Worm (Caenorhabditis elegans) whole organism, L3 larva: ENCODE data around the gene C09F5.3.

Experiments
- R02D3.7 ChIP-seq: fragments of 150-350 bp; optimal IDR thresholded peaks from 2 replicates; lab custom pipeline; 2014; ENCODE audit warnings: missing biosample characterization, missing genetic modification characterization
- ZK546.5 ChIP-seq: sonication (generic microtip); optimal IDR thresholded peaks from 2 replicates; lab custom pipeline; 2017; ENCODE audit warnings: missing biosample characterization, missing genetic modification characterization
- ceh-28 ChIP-seq: fragments of 150-350 bp; optimal IDR thresholded peaks from 2 replicates; lab custom pipeline; 2014; ENCODE audit warnings: missing biosample characterization, missing genetic modification reagents, missing genetic modification characterization
- ceh-9 ChIP-seq: sonication (generic microtip); optimal IDR thresholded peaks from 2 replicates; lab custom pipeline; 2018; ENCODE audit warnings: missing biosample characterization, missing genetic modification characterization
- daf-12 ChIP-seq: fragments of 150-350 bp; optimal IDR thresholded peaks from 2 replicates; lab custom pipeline; 2014; ENCODE audit warnings: missing biosample characterization, missing genetic modification reagents, missing genetic modification characterization
- egl-27 ChIP-seq: sonication (generic microtip); optimal IDR thresholded peaks from 4 replicates; lab custom pipeline; 2017; ENCODE audit warnings: missing biosample characterization, missing genetic modification reagents, missing genetic modification characterization
- elt-1 ChIP-seq: fragments of 150-350 bp; optimal IDR thresholded peaks from 2 replicates; lab custom pipeline; 2014; ENCODE audit warnings: missing biosample characterization, missing genetic modification characterization
- elt-2 ChIP-seq: sonication (generic microtip); optimal IDR thresholded peaks from 2 replicates; lab custom pipeline; 2016; ENCODE audit warnings: missing genetic modification reagents, mild to moderate bottlenecking, missing genetic modification characterization, missing compliant biosample characterization
- fkh-10 ChIP-seq: sonication (generic microtip); optimal IDR thresholded peaks from 2 replicates; lab custom pipeline; 2017; ENCODE audit warnings: missing biosample characterization, missing genetic modification reagents, missing genetic modification characterization
- fos-1 ChIP-seq: fragments of 150-350 bp; optimal IDR thresholded peaks from 2 replicates; lab custom pipeline; 2014; ENCODE audit warnings: missing biosample characterization, missing genetic modification characterization
- hmg-11 ChIP-seq: sonication (generic microtip); optimal IDR thresholded peaks from 2 replicates; lab custom pipeline; 2016; ENCODE audit warnings: missing genetic modification characterization, missing compliant biosample characterization
- jun-1 ChIP-seq: fragments of 150-350 bp; optimal IDR thresholded peaks from 2 replicates; lab custom pipeline; 2014; ENCODE audit warnings: missing biosample characterization, missing genetic modification reagents, missing genetic modification characterization
- lin-39 ChIP-seq: fragments of 150-350 bp; optimal IDR thresholded peaks from 2 replicates; lab custom pipeline; 2018; ENCODE audit warnings: missing biosample characterization, missing genetic modification reagents, missing genetic modification characterization
- lsy-12 ChIP-seq: sonication (generic microtip); optimal IDR thresholded peaks from 2 replicates; lab custom pipeline; 2016; ENCODE audit warnings: mild to moderate bottlenecking, missing genetic modification characterization, missing compliant biosample characterization
- nfya-1 ChIP-seq: sonication (generic microtip); optimal IDR thresholded peaks from 2 replicates; lab custom pipeline; 2017; ENCODE audit warnings: missing genetic modification characterization, mild to moderate bottlenecking, missing compliant biosample characterization, antibody characterized with exemption, moderate library complexity; ENCODE audit not compliant: insufficient read depth
- nhr-12 ChIP-seq: fragments of 150-350 bp; optimal IDR thresholded peaks from 2 replicates; lab custom pipeline; 2014; ENCODE audit warnings: missing biosample characterization, missing genetic modification characterization
- nhr-23 ChIP-seq: fragments of 150-350 bp; optimal IDR thresholded peaks from 2 replicates; lab custom pipeline; 2014; ENCODE audit warnings: missing biosample characterization, missing genetic modification reagents, missing genetic modification characterization
- nhr-25 ChIP-seq: sonication (generic microtip); optimal IDR thresholded peaks from 2 replicates; lab custom pipeline; 2017; ENCODE audit warnings: missing biosample characterization, missing genetic modification characterization
- nhr-28 ChIP-seq: fragments of 150-350 bp; optimal IDR thresholded peaks from 2 replicates; lab custom pipeline; 2014; ENCODE audit warnings: missing biosample characterization, missing genetic modification characterization
- nhr-43 ChIP-seq: sonication (generic microtip); optimal IDR thresholded peaks from 2 replicates; lab custom pipeline; 2016; ENCODE audit warnings: mild to moderate bottlenecking, missing genetic modification characterization, missing compliant biosample characterization; ENCODE audit not compliant: poor library complexity, severe bottlenecking
- nhr-67 ChIP-seq: fragments of 150-350 bp; optimal IDR thresholded peaks from 2 replicates; lab custom pipeline; 2014; ENCODE audit warnings: missing biosample characterization, missing genetic modification characterization
- nhr-76 ChIP-seq: fragments of 150-350 bp; sonication (generic microtip); optimal IDR thresholded peaks from 5 replicates; lab custom pipeline; 2014; ENCODE audit warnings: missing biosample characterization, missing genetic modification characterization
- pqm-1 ChIP-seq: fragments of 150-350 bp; optimal IDR thresholded peaks from 2 replicates; lab custom pipeline; 2017; ENCODE audit warnings: missing biosample characterization, missing genetic modification characterization, inconsistent platforms
- sea-2 ChIP-seq: fragments of 150-350 bp; sonication (generic microtip); optimal IDR thresholded peaks from 4 replicates; lab custom pipeline; 2014; ENCODE audit warnings: missing biosample characterization, missing genetic modification reagents, missing genetic modification characterization
- snpc-4 ChIP-seq: fragments of 150-350 bp; optimal IDR thresholded peaks from 2 replicates; lab custom pipeline; 2014; ENCODE audit warnings: missing biosample characterization, missing genetic modification characterization
- tbx-2 ChIP-seq: sonication (generic microtip); optimal IDR thresholded peaks from 2 replicates; lab custom pipeline; 2016; ENCODE audit warnings: mild to moderate bottlenecking, missing genetic modification characterization, missing compliant biosample characterization
- unc-39 ChIP-seq: sonication (generic microtip); optimal IDR thresholded peaks from 4 replicates; lab custom pipeline; 2017; ENCODE audit warnings: missing biosample characterization, missing genetic modification characterization
- unc-62 ChIP-seq: fragments of 150-350 bp; sonication (generic microtip); optimal IDR thresholded peaks from 4 replicates; lab custom pipeline; 2014; ENCODE audit warnings: missing biosample characterization, missing genetic modification reagents, missing genetic modification characterization
- zag-1 ChIP-seq: fragments of 150-350 bp; optimal IDR thresholded peaks from 2 replicates; lab custom pipeline; 2014; ENCODE audit warnings: missing biosample characterization, missing genetic modification characterization
- ztf-11 ChIP-seq: fragments of 150-350 bp; optimal IDR thresholded peaks from 2 replicates; lab custom pipeline; 2014; ENCODE audit warnings: missing biosample characterization, missing genetic modification characterization
- ztf-4 ChIP-seq: fragments of 150-350 bp; optimal IDR thresholded peaks from 2 replicates; lab custom pipeline; 2014; ENCODE audit warnings: missing biosample characterization, missing genetic modification characterization

The C09F5.3 gene

DNA sequence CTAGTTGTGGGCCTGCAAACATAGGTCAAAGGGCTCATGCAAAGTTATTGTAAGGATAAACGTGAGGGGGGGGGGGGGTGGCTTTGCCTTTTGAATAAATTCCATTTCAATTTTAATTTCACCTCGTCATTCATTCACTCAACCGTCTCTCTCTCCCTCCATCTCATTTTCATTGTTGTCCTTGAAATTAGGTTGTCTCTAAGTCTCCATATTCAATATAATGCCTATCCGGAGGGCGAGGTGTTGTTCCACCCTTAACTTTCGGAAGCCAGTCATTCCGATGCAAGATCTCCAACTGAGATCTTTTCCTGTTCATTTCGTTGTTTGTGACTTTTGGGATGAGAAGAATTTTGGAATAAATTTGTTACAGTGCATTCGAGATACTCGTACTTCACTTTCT is 7.8 kb downstream of the C09F5.3 start:
- no peak for TF ChIP-seq lsy-12 (tag; lab: Kevin White, UChicago)
- TF ChIP-seq nhr-25 (tag; lab: Kevin White, UChicago), result peak; percentile 57

DNA sequence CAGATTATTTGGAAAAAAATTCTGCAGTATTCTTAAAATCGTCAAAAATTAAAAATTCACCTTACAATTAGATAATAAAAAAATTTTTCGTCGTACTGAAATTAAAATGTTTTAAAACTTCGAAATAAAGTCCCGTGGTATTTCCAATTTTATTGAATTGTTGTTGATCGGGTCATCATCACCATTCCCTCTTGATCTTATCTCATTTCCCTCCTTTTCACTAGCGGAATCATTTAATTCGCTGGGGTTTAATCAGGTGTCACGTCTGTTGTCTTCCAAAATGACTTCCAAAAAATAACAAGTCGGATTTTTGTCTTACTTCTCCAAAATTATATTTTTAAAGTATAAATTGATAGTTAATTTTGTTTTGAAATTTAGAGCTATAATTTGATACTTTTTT is 8.4 kb downstream of the C09F5.3 start:
- TF ChIP-seq nhr-25 (tag; lab: Kevin White, UChicago), result no peak
- no peak for TF ChIP-seq fkh-10
- no peak for TF ChIP-seq nhr-28 (tag; lab: Kevin White, UChicago)
- TF ChIP-seq elt-1 (tag; lab: Kevin White, UChicago), result peak; percentile 56
- TF ChIP-seq, all 47 proteins: peak for 1

DNA sequence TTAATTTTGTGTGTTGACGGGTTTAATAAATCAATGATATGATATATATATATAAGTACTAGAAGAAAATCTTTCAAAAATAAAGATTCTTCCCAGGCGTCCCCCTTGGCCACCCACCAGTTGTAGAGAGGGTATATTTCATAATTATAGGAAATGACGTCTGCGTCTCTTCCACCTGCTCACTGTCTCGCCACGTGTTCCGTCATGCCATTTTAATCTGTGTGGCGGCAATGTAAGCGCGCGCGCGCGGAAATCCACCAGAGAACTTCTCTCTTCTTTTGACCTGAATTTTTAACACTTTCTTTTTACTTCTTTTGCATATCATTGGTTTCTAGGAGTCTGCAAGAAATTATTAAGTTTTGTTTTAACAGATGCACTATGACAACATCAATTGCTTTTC is 10.7 kb downstream of the C09F5.3 start:
- TF ChIP-seq ztf-11 (tag; lab: Kevin White, UChicago) (no peak), nhr-23 (tag; lab: Kevin White, UChicago) (peak; percentile 52), daf-12 (no peak)

DNA sequence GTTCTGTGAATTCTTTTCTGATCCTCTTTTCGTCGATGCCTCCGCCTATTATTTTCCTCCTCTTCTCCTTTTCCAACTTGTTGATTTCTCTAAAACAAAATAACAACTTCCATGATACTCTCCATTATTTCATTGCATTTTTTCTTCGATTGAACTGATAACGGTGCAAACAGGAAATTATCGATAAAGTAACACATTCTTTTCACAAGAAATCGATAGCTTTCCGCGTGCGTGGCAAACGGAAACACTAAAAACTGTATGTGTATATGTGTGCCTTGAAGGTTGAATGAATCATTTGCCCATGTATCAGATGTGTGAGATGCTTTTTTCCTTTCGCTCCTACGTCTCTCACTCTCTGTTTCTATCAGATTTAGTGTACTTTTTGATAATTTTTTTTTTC is 13.5 kb downstream of the C09F5.3 start:
- no peak for TF ChIP-seq unc-62 (GFP tag; lab: Kevin White, UChicago)
- no peak for TF ChIP-seq nhr-43 (tag; lab: Kevin White, UChicago)
- no peak for TF ChIP-seq ZK546.5
- no peak for TF ChIP-seq lsy-12 (tag; lab: Kevin White, UChicago)
- TF ChIP-seq nhr-23 (tag; lab: Kevin White, UChicago), result no peak
- no peak for TF ChIP-seq hmg-11 (tag; lab: Kevin White, UChicago)
- peak; percentile 71 for TF ChIP-seq elt-2
- TF ChIP-seq jun-1, result peak; percentile 54
- TF ChIP-seq pqm-1 (tag; lab: Kevin White, UChicago), result peak; percentile 76
- no peak for TF ChIP-seq lin-39
- no peak for TF ChIP-seq tbx-2 (tag; lab: Kevin White, UChicago)
- TF ChIP-seq nhr-12 (tag; lab: Kevin White, UChicago), result no peak
- TF ChIP-seq R02D3.7 (tag; lab: Kevin White, UChicago), result no peak
- TF ChIP-seq ceh-28 (tag; lab: Kevin White, UChicago), result peak; percentile 52
- TF ChIP-seq ztf-4 (tag; lab: Kevin White, UChicago), result no peak
- no peak for TF ChIP-seq fos-1 (tag; lab: Kevin White, UChicago)
- no peak for TF ChIP-seq ceh-9 (tag; lab: Kevin White, UChicago)
- TF ChIP-seq nhr-25 (tag; lab: Kevin White, UChicago), result peak; percentile 48
- TF ChIP-seq nhr-76, result no peak
- TF ChIP-seq, all 47 proteins: peak for 5

DNA sequence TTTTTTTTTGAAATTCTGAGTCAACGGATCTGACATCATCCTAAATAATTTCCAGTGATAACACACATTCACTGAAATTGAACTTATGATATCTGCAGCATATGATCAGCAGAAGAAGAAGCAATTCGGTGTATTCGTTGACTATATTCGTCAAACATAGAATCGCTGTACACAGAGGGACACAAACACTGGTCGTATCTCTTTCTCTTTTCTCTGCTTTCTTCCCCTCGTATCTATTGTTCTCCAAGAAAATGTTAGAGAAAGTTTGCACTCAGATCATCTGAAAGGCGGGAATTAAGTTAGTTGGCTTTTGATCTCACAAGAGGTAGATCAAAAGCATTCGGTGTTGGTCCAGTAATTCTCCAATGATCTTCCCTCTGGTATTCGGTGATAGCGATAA is 14.5 kb downstream of the C09F5.3 start:
- TF ChIP-seq zag-1 (no peak), nhr-25 (tag; lab: Kevin White, UChicago) (peak; percentile 57)

DNA sequence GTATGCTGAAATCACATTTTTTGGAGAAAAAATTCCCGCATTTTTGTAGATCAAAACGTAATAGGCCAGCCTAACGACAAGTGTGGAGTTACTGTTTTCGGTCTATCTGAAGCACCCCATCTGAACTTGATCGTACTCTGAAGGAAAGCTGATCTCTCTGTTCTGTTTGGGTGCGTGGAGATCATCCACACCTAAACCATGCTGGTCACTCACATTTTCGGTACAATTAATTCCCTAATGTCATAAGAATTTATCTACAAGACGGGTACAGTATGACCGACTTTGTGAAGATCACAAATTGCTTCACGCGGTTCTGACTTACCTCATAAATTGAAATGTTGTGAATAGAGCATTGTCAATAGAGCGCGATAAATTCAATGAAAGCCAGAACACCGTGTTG is 15.1 kb downstream of the C09F5.3 start:
- TF ChIP-seq sea-2 (GFP tag; lab: Kevin White, UChicago) (no peak), ZK546.5 (no peak), unc-39 (tag; lab: Kevin White, UChicago) (no peak), lin-39 (no peak), nhr-76 (no peak), elt-2 (no peak), nhr-43 (tag; lab: Kevin White, UChicago) (no peak), pqm-1 (tag; lab: Kevin White, UChicago) (no peak), nhr-67 (tag; lab: Kevin White, UChicago) (no peak), egl-27 (tag; lab: Kevin White, UChicago) (no peak), nhr-23 (tag; lab: Kevin White, UChicago) (no peak), nfya-1 (tag; lab: Kevin White, UChicago) (no peak), jun-1 (no peak), zag-1 (no peak), nhr-25 (tag; lab: Kevin White, UChicago) (no peak), snpc-4 (tag; lab: Kevin White, UChicago) (no peak)
